Worm (Caenorhabditis elegans): Measurements from ENCODE around the gene C05E11.6.

- no peak for TF ChIP-seq fax-1 (tag; optimal IDR thresholded peaks at IDR 0.05)
- no peak for TF ChIP-seq pqm-1 (tag; optimal IDR thresholded peaks at IDR 0.05)
- no peak for TF ChIP-seq K09A11.1 (tag; optimal IDR thresholded peaks at IDR 0.05; ENCODE audit: insufficient read depth)
- TF ChIP-seq ceh-34 (tag; optimal IDR thresholded peaks at IDR 0.05) = no peak
- no peak for TF ChIP-seq lim-6 (tag; optimal IDR thresholded peaks at IDR 0.05)
- no peak for TF ChIP-seq nhr-232 (tag; optimal IDR thresholded peaks at IDR 0.05)
- no peak for TF ChIP-seq ama-1 (optimal IDR thresholded peaks at IDR 0.05)
- no peak for TF ChIP-seq ahr-1 (tag; optimal IDR thresholded peaks at IDR 0.05)
These were observed 13.0 kb upstream of the C05E11.6 start for ce11 chrX:4548929-4549328.

Data from whole organism, late embryonic.